Fruit fly (Drosophila melanogaster) whole organism, embryonic: ENCODE measurements around the gene Uvrag.

Experiments used
- Blimp-1 ChIP-seq: fragments of 200-800 bp; sonication (Bioruptor generic); optimal IDR thresholded peaks from 3 replicates; lab custom pipeline; 2018; ENCODE audit warnings: missing biosample characterization, missing genetic modification characterization, mild to moderate bottlenecking, moderate library complexity, missing genetic modification reagents
- CG10543 ChIP-seq: fragments of 200-800 bp; sonication (Bioruptor generic); optimal IDR thresholded peaks from 3 replicates; lab custom pipeline; 2017; ENCODE audit warnings: missing biosample characterization, mild to moderate bottlenecking, missing genetic modification characterization, moderate library complexity
- CG10979 ChIP-seq: fragments of 200-800 bp; sonication (Bioruptor generic); optimal IDR thresholded peaks from 2 replicates; lab custom pipeline; 2018; ENCODE audit warnings: missing biosample characterization, mild to moderate bottlenecking, missing genetic modification characterization, moderate library complexity
- CG11504 ChIP-seq: fragments of 200-800 bp; sonication (Bioruptor generic); optimal IDR thresholded peaks from 3 replicates; lab custom pipeline; 2019; ENCODE audit warnings: missing biosample characterization, mild to moderate bottlenecking, missing genetic modification characterization, moderate library complexity
- CG11723 ChIP-seq: fragments of 200-800 bp; sonication (Bioruptor generic); optimal IDR thresholded peaks from 2 replicates; lab custom pipeline; 2017; ENCODE audit warnings: missing biosample characterization, mild to moderate bottlenecking, missing genetic modification characterization
- CG14710 ChIP-seq: fragments of 200-800 bp; sonication (Bioruptor generic); optimal IDR thresholded peaks from 3 replicates; lab custom pipeline; 2019; ENCODE audit warnings: missing biosample characterization, mild to moderate bottlenecking, missing genetic modification characterization, moderate library complexity
- CG16779 ChIP-seq: fragments of 200-800 bp; sonication (Bioruptor generic); IDR thresholded peaks from 2 replicates; pipeline ENCODE4 v1.3.6; 2022; ENCODE audit warnings: missing biosample characterization, missing genetic modification characterization
- CG2199 ChIP-seq: fragments of 200-800 bp; sonication (Bioruptor generic); IDR thresholded peaks from 3 replicates; pipeline ENCODE4 v1.3.6; 2022; ENCODE audit warnings: missing biosample characterization, missing genetic modification characterization
- CG2875 ChIP-seq: fragments of 200-800 bp; sonication (Bioruptor generic); optimal IDR thresholded peaks from 2 replicates; lab custom pipeline; 2017; ENCODE audit warnings: missing biosample characterization, mild to moderate bottlenecking, missing genetic modification characterization, missing genetic modification reagents
- CG31365 ChIP-seq: fragments of 200-800 bp; sonication (Bioruptor generic); optimal IDR thresholded peaks from 2 replicates; lab custom pipeline; 2018; ENCODE audit warnings: missing biosample characterization, mild to moderate bottlenecking, missing genetic modification characterization
- CG34224 ChIP-seq: fragments of 200-800 bp; sonication (Bioruptor generic); IDR thresholded peaks from 3 replicates; pipeline ENCODE4 v1.3.6; 2022; ENCODE audit warnings: missing biosample characterization, missing genetic modification characterization; ENCODE audit not compliant: partially characterized antibody
- CG34422 ChIP-seq: fragments of 200-800 bp; sonication (Bioruptor generic); IDR thresholded peaks from 3 replicates; pipeline ENCODE4 v1.3.6; 2022; ENCODE audit warnings: missing biosample characterization, missing genetic modification characterization
- CG4328 ChIP-seq: fragments of 200-800 bp; sonication (Bioruptor generic); optimal IDR thresholded peaks from 3 replicates; lab custom pipeline; 2017; ENCODE audit warnings: missing biosample characterization, missing genetic modification reagents, missing genetic modification characterization
- CG5180 ChIP-seq: fragments of 200-800 bp; sonication (Bioruptor generic); optimal IDR thresholded peaks from 3 replicates; lab custom pipeline; 2017; ENCODE audit warnings: missing biosample characterization, missing genetic modification characterization, mild to moderate bottlenecking, moderate library complexity, missing genetic modification reagents
- CG6791 ChIP-seq: fragments of 200-800 bp; sonication (Bioruptor generic); IDR thresholded peaks from 3 replicates; pipeline ENCODE4 v1.3.6; 2022; ENCODE audit warnings: missing biosample characterization, missing genetic modification characterization; ENCODE audit not compliant: partially characterized antibody
- CG6813 ChIP-seq: fragments of 200-800 bp; sonication (Bioruptor generic); optimal IDR thresholded peaks from 2 replicates; lab custom pipeline; 2017; ENCODE audit warnings: missing biosample characterization, missing genetic modification characterization, mild to moderate bottlenecking, moderate library complexity, missing genetic modification reagents
- CG7987 ChIP-seq: fragments of 200-800 bp; sonication (Bioruptor generic); optimal IDR thresholded peaks from 2 replicates; lab custom pipeline; 2018; ENCODE audit warnings: missing biosample characterization, mild to moderate bottlenecking, missing genetic modification characterization, moderate library complexity
- CG9817 ChIP-seq: fragments of 200-800 bp; sonication (Bioruptor generic); optimal IDR thresholded peaks from 2 replicates; lab custom pipeline; 2018; ENCODE audit warnings: missing biosample characterization, mild to moderate bottlenecking, missing genetic modification characterization, moderate library complexity
- CkIIα-i1 ChIP-seq: fragments of 200-800 bp; sonication (Bioruptor generic); IDR thresholded peaks from 2 replicates; pipeline ENCODE4 v1.3.6; 2022; ENCODE audit warnings: missing biosample characterization, missing genetic modification characterization
- Dek ChIP-seq: fragments of 200-800 bp; sonication (Bioruptor generic); optimal IDR thresholded peaks from 3 replicates; lab custom pipeline; 2019; ENCODE audit warnings: missing biosample characterization, mild to moderate bottlenecking, missing genetic modification characterization, moderate library complexity
- Drgx ChIP-seq: fragments of 200-800 bp; sonication (Bioruptor generic); IDR thresholded peaks from 2 replicates; pipeline ENCODE4 v1.3.6; 2022; ENCODE audit warnings: missing biosample characterization, missing genetic modification characterization
- Jarid2 ChIP-seq: fragments of 200-800 bp; sonication (Bioruptor generic); optimal IDR thresholded peaks from 3 replicates; lab custom pipeline; 2017; ENCODE audit warnings: mild to moderate bottlenecking, missing biosample characterization, missing genetic modification reagents, missing genetic modification characterization
- Med ChIP-seq: fragments of 200-800 bp; sonication (Bioruptor generic); peaks from one replicate; lab custom pipeline; 2016; ENCODE audit warnings: missing biosample characterization, missing genetic modification characterization, mild to moderate bottlenecking, inconsistent platforms, moderate library complexity
- NC2β ChIP-seq: fragments of 200-800 bp; sonication (Bioruptor generic); optimal IDR thresholded peaks from 2 replicates; lab custom pipeline; 2016; ENCODE audit warnings: missing biosample characterization, missing genetic modification characterization
- Oli ChIP-seq: fragments of 200-800 bp; sonication (Bioruptor generic); optimal IDR thresholded peaks from 2 replicates; lab custom pipeline; 2018; ENCODE audit warnings: missing biosample characterization, mild to moderate bottlenecking, missing genetic modification characterization, moderate library complexity
- Six4 ChIP-seq: fragments of 200-800 bp; sonication (Bioruptor generic); optimal IDR thresholded peaks from 2 replicates; lab custom pipeline; 2016; ENCODE audit warnings: missing biosample characterization, missing genetic modification characterization
- Spps ChIP-seq: fragments of 200-800 bp; sonication (Bioruptor generic); optimal IDR thresholded peaks from 2 replicates; lab custom pipeline; 2018; ENCODE audit warnings: missing biosample characterization, mild to moderate bottlenecking, missing genetic modification characterization
- Xrp1 ChIP-seq: fragments of 200-800 bp; sonication (Bioruptor generic); IDR thresholded peaks from 2 replicates; pipeline ENCODE4 v1.3.6; 2022; ENCODE audit warnings: missing biosample characterization, missing genetic modification characterization
- ems ChIP-seq: fragments of 200-800 bp; sonication (Bioruptor generic); optimal IDR thresholded peaks from 3 replicates; lab custom pipeline; 2016; ENCODE audit warnings: missing biosample characterization, missing genetic modification characterization
- gsb ChIP-seq: fragments of 200-800 bp; sonication (Bioruptor generic); IDR thresholded peaks from 2 replicates; pipeline ENCODE4 v1.3.6; 2022; ENCODE audit warnings: missing biosample characterization, missing genetic modification characterization
- jigr1 ChIP-seq: fragments of 200-800 bp; sonication (Bioruptor generic); IDR thresholded peaks from 3 replicates; pipeline ENCODE4 v1.3.6; 2022; ENCODE audit warnings: missing biosample characterization, missing genetic modification characterization
- kay ChIP-seq: fragments of 200-800 bp; sonication (Bioruptor generic); optimal IDR thresholded peaks from 2 replicates; lab custom pipeline; 2016; ENCODE audit warnings: missing biosample characterization, missing genetic modification characterization
- lmd ChIP-seq: fragments of 200-800 bp; sonication (Bioruptor generic); IDR thresholded peaks from 2 replicates; pipeline ENCODE4 v1.3.6; 2022; ENCODE audit warnings: missing biosample characterization, missing genetic modification characterization
- mirr ChIP-seq: fragments of 200-800 bp; sonication (Bioruptor generic); optimal IDR thresholded peaks from 3 replicates; lab custom pipeline; 2018; ENCODE audit warnings: missing biosample characterization, mild to moderate bottlenecking, missing genetic modification characterization
- nerfin-1 ChIP-seq: fragments of 200-800 bp; sonication (Bioruptor generic); optimal IDR thresholded peaks from 3 replicates; lab custom pipeline; 2019; ENCODE audit warnings: missing biosample characterization, mild to moderate bottlenecking, missing genetic modification characterization, moderate library complexity
- nmo ChIP-seq: fragments of 200-800 bp; sonication (Bioruptor generic); optimal IDR thresholded peaks from 2 replicates; lab custom pipeline; 2018; ENCODE audit warnings: missing biosample characterization, mild to moderate bottlenecking, missing genetic modification characterization, moderate library complexity
- nom ChIP-seq: fragments of 200-800 bp; sonication (Bioruptor generic); optimal IDR thresholded peaks from 2 replicates; lab custom pipeline; 2017; ENCODE audit warnings: missing biosample characterization, missing genetic modification characterization, mild to moderate bottlenecking, moderate library complexity, missing genetic modification reagents
- salm ChIP-seq: fragments of 200-800 bp; sonication (Bioruptor generic); optimal IDR thresholded peaks from 2 replicates; lab custom pipeline; 2018; ENCODE audit warnings: missing biosample characterization, mild to moderate bottlenecking, missing genetic modification characterization
- stc ChIP-seq: fragments of 200-800 bp; sonication (Bioruptor generic); IDR thresholded peaks from 2 replicates; pipeline ENCODE4 v1.3.6; 2022; ENCODE audit warnings: missing biosample characterization, missing genetic modification characterization
- tap ChIP-seq: fragments of 200-800 bp; optimal IDR thresholded peaks from 3 replicates; lab custom pipeline; 2019; ENCODE audit warnings: missing biosample characterization, mild to moderate bottlenecking, missing genetic modification characterization, moderate library complexity
- tll ChIP-seq, 2 experiments: fragments of 200-800 bp in 1 of 2; fragments of >200 bp in 1 of 2; sonication (Bioruptor generic) in 1 of 2; optimal IDR thresholded peaks; 2 replicates each; lab custom pipeline; 2017 to 2019; ENCODE audit warnings: missing biosample characterization in 2 of 2, missing genetic modification characterization in 2 of 2, mild to moderate bottlenecking in 1 of 2, moderate library complexity in 1 of 2
- unpg ChIP-seq: fragments of 200-800 bp; sonication (Bioruptor generic); optimal IDR thresholded peaks from 3 replicates; lab custom pipeline; 2018; ENCODE audit warnings: missing biosample characterization, mild to moderate bottlenecking, missing genetic modification characterization, moderate library complexity
- vvl ChIP-seq: fragments of 200-800 bp; sonication (Bioruptor generic); IDR thresholded peaks from 2 replicates; pipeline ENCODE4 v1.3.6; 2022; ENCODE audit warnings: missing biosample characterization, missing genetic modification characterization

Uvrag gene

dm6 chr2L:13266627-13267026 lies 19.9 kb upstream of the Uvrag start (continued):
- no peak for TF ChIP-seq CG34422
- no peak for TF ChIP-seq jigr1 (GFP tag; lab: Robert Waterston, UW)
- TF ChIP-seq Drgx, result peak; percentile 43; the same call in 1 of the 2 replicates
- peak; percentile 87 for TF ChIP-seq CG5180 (GFP tag; lab: Kevin White, UChicago)
- TF ChIP-seq nerfin-1, result no peak
- no peak for TF ChIP-seq ems (GFP tag; lab: Kevin White, UChicago)
- no peak for TF ChIP-seq CkIIα-i1 (GFP tag; lab: Robert Waterston, UW)
- TF ChIP-seq CG9817 (tag; lab: Kevin White, UChicago), result no peak
- TF ChIP-seq tll (GFP tag; optimal IDR thresholded peaks at IDR 0.05; lab: Kevin White, UChicago), result no peak
- TF ChIP-seq salm (tag; lab: Kevin White, UChicago), result no peak
- TF ChIP-seq Jarid2 (GFP tag; lab: Kevin White, UChicago), result peak; percentile 13
- no peak for TF ChIP-seq unpg (GFP tag; lab: Kevin White, UChicago)
- TF ChIP-seq CG16779 (GFP tag; lab: Robert Waterston, UW), result no peak
- no peak for TF ChIP-seq mirr (GFP tag; lab: Kevin White, UChicago)
- TF ChIP-seq Oli (tag; lab: Kevin White, UChicago), result no peak
- TF ChIP-seq CG31365 (tag; lab: Kevin White, UChicago), result no peak
- TF ChIP-seq Dek (tag; lab: Kevin White, UChicago), result no peak
- TF ChIP-seq gsb, result no peak
- TF ChIP-seq CG6813, result no peak
- no peak for TF ChIP-seq CG11723 (GFP tag; lab: Kevin White, UChicago)
- TF ChIP-seq kay (GFP tag; lab: Kevin White, UChicago), result no peak
- no peak for TF ChIP-seq stc (GFP tag; lab: Robert Waterston, UW)
- TF ChIP-seq vvl (GFP tag; lab: Robert Waterston, UW), result no peak
- peak; percentile 22 for TF ChIP-seq Med (GFP tag; lab: Kevin White, UChicago)
- TF ChIP-seq CG2875 (GFP tag; lab: Kevin White, UChicago), result no peak
- no peak for TF ChIP-seq CG7987
- TF ChIP-seq CG4328, result no peak
- TF ChIP-seq CG6791 (GFP tag; lab: Robert Waterston, UW), result no peak
- TF ChIP-seq CG10543, result no peak
- TF ChIP-seq Six4 (GFP tag; lab: Kevin White, UChicago), result no peak
- TF ChIP-seq CG11504 (tag; lab: Kevin White, UChicago), result peak; percentile 96
- no peak for TF ChIP-seq CG14710
- TF ChIP-seq NC2β, result no peak

dm6 chr2L:13268040-13268652 lies 18.4 kb upstream of the Uvrag start:
- TF ChIP-seq CG10979, result peak; percentile 10
- 0 out of 2 replicates have a peak, but pooled peaks have one; percentile 15 for TF ChIP-seq lmd (GFP tag; lab: Robert Waterston, UW)
- TF ChIP-seq Blimp-1 (GFP tag; lab: Kevin White, UChicago), result peak; percentile 5
- no peak for TF ChIP-seq nerfin-1
- TF ChIP-seq CG11504 (tag; lab: Kevin White, UChicago), result peak; percentile 3
- TF ChIP-seq nmo, result peak; percentile 12
- TF ChIP-seq CG34224, result no peak
- peak; percentile 31; the same call in 1 of the 2 replicates for TF ChIP-seq Xrp1 (GFP tag; lab: Robert Waterston, UW)
- 0 out of 3 replicates have a peak, but pooled peaks have one; percentile 15 for TF ChIP-seq CG2199 (GFP tag; lab: Robert Waterston, UW)
- peak; percentile 41 for TF ChIP-seq nom
- no peak for TF ChIP-seq Spps
- no peak for TF ChIP-seq tap (tag; lab: Kevin White, UChicago)
